Fruit fly (Drosophila melanogaster): ENCODE data around the gene CG5746.

dm6 chr3R:24359957-24360356 lies 11.4 kb upstream of the CG5746 start, which contains the start of gene CG18528:
- TF ChIP-seq Dll (optimal IDR thresholded peaks at IDR 0.05), result no peak
- TF ChIP-seq psq (optimal IDR thresholded peaks at IDR 0.05), result no peak
- no peak for TF ChIP-seq CG8478 (optimal IDR thresholded peaks at IDR 0.05)
- no peak for TF ChIP-seq pan (optimal IDR thresholded peaks at IDR 0.05)
- TF ChIP-seq EcR (GFP tag; optimal IDR thresholded peaks at IDR 0.05), result no peak
